Worm (Caenorhabditis elegans): ENCODE data around the gene C27D9.2.

Gene C27D9.2

DNA sequence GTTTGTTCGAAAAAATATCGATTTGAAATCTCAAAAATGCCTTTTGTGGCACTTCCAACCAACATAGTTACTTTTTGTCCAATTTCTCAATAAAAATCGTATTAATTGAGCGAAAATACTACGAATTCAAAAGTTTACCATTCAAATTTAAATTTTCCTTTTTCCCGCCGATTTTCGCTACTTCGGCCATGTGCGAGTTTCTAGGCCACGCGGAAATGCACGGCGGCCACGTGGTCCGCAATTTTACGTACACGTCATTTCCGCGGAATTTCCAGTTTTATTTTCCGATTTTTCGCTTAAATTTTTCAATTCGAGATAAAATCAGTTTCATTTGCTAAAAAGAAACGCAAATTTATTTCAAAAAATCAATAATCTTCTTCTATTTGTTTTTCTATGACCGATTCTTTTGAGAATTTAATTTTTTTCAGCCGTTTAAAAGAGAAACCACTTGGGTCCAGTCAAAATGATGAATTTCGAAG is 16.6 kb downstream of the C27D9.2 start, which contains the start of gene eas-1 (continued):
- TF ChIP-seq ztf-4 (tag; optimal IDR thresholded peaks at IDR 0.05) = no peak
- TF ChIP-seq elt-2 (tag; optimal IDR thresholded peaks at IDR 0.05) = peak; percentile 62
- no peak for TF ChIP-seq fos-1 (tag; optimal IDR thresholded peaks at IDR 0.05)
- no peak for TF ChIP-seq nhr-76 (tag; optimal IDR thresholded peaks at IDR 0.05)
- no peak for TF ChIP-seq pha-4 (tag; optimal IDR thresholded peaks at IDR 0.05)
- TF ChIP-seq nhr-12 (tag; optimal IDR thresholded peaks at IDR 0.05) = no peak
- peak; percentile 82 for TF ChIP-seq nfya-1 (tag; optimal IDR thresholded peaks at IDR 0.05; ENCODE audit: insufficient read depth)
- TF ChIP-seq lin-15B (tag; optimal IDR thresholded peaks at IDR 0.05) = peak; percentile 82
- TF ChIP-seq elt-3 (tag; optimal IDR thresholded peaks at IDR 0.05) = no peak

DNA sequence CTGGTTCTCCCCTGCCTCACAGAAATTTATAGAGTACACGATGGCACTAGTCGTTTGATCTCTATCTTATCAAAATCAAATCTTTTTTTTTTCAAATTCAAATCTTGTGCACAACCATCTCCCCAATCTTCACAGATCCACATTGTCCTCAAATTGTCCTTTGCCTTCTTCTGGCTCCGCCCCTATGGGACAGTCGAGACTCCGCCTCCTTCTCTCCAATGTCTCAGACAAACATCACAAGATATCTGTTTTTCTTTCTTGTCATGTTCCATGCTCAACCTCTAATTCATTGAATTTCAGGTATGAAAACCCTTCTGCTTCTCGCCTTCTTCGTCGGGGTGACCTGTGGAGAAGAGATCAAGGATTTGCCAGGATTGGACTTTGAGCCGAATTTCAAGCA is 19.3 kb downstream of the C27D9.2 start, which contains the start of gene ctsa-1.1:
Gene ctsa-1.1, plus strand, starts transcription at position 301 of the 400 bp plus-strand sequence.
- TF ChIP-seq unc-39 (tag; optimal IDR thresholded peaks at IDR 0.05) (no peak), pqm-1 (tag; optimal IDR thresholded peaks at IDR 0.05) (no peak), elt-3 (tag; optimal IDR thresholded peaks at IDR 0.05) (no peak), ztf-4 (tag; optimal IDR thresholded peaks at IDR 0.05) (no peak)

DNA sequence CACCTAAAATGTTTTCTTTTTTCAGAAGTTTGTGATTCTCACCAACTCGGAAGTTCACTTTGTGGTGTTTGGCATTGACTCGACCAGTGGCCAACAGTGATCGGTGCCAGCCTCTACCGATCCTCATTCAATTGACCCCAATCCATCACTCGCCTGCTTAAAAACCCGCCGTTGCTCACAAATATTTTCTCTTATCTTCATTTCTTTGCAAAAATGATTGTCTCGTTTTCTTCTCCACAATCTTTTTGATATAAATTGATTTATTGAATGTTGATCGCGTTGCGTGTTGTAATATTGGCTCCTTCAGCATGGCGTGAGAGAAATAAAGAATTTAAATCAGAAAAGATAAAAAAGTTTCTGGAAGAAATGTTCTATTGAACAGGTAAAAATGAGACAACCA is 20.1 kb downstream of the C27D9.2 start:
- TF ChIP-seq nhr-43 (tag; optimal IDR thresholded peaks at IDR 0.05; ENCODE audit: poor library complexity, severe bottlenecking) = no peak
- no peak for TF ChIP-seq nfya-1 (tag; optimal IDR thresholded peaks at IDR 0.05; ENCODE audit: insufficient read depth)
- TF ChIP-seq ceh-9 (tag; optimal IDR thresholded peaks at IDR 0.05) = no peak
- TF ChIP-seq elt-2 (tag; optimal IDR thresholded peaks at IDR 0.05) = no peak
- no peak for TF ChIP-seq nhr-28 (tag; optimal IDR thresholded peaks at IDR 0.05)
- no peak for TF ChIP-seq nhr-25 (tag; optimal IDR thresholded peaks at IDR 0.05)

DNA sequence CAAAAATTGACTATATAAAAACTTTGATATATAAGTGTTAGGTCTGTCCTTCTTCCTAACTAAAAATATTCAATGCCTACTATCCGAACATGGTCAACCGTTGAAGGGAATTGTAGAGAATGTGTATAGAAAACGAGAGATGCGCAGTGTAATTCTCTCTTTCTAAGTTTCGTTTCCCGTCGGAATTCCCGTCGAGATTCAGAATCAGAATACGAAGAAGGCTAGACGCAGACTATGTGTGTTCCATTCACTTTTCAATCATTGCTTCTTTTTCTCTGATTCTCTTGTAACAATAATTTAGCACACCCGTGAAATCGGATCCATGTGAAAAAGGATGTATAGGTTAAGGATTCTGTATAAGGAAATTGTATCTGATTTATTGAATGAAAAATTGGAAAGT is 22.2 kb downstream of the C27D9.2 start:
- TF ChIP-seq nhr-25 (tag; optimal IDR thresholded peaks at IDR 0.05) (peak; percentile 56), nhr-23 (tag; optimal IDR thresholded peaks at IDR 0.05) (peak; percentile 35), unc-39 (tag; optimal IDR thresholded peaks at IDR 0.05) (no peak)

DNA sequence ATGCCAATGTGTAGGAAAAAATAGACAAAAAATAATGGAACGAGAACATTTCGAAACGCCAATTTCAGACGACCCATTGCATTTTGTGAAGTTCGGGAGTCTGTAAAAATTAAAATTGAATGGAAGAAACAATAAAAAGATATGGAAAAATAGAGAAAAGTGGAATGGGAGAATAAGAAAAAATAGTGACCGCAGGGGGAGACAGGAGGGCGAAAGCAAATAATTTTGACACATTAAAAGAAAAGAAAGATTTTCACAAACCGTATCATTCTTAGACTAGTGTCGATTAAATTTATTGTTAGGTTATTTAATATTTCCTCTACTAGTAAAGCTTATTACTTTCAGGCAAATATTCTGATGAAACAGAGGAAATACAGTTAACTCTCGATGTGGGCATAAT is 22.8 kb downstream of the C27D9.2 start, which contains the start of gene F41C3.11:
Gene F41C3.11, minus strand, starts transcription at position 101 of the 400 bp plus-strand sequence.
- TF ChIP-seq fos-1 (tag; optimal IDR thresholded peaks at IDR 0.05) (no peak), ztf-11 (tag; optimal IDR thresholded peaks at IDR 0.05) (no peak)

DNA sequence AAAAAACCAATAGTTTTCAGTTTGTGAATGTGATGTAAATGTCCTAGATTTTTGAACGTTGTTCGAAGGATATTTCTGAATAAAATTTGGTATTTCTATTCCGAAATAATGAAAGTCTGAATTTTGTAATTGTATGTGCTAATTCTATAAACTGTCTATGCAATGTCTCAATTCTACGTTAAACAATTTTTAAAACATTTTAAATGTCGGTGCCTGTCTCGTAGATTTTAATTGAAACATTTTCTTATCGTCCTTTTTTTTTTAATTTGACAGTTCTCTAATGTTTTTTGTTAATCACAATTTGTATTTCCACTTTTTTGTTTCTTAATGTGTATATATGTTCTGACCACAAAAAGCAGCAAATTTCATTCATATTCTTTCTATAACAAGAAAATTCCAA is 26.9 kb downstream of the C27D9.2 start, which contains the start of gene F41C3.7:
Gene F41C3.7, plus strand, starts transcription at position 301 of the 400 bp plus-strand sequence.
- TF ChIP-seq skn-1 (tag; optimal IDR thresholded peaks at IDR 0.05) (no peak), nhr-67 (tag; optimal IDR thresholded peaks at IDR 0.05) (no peak), nhr-28 (tag; optimal IDR thresholded peaks at IDR 0.05) (no peak), elt-3 (tag; optimal IDR thresholded peaks at IDR 0.05) (no peak), nfya-1 (tag; optimal IDR thresholded peaks at IDR 0.05; ENCODE audit: insufficient read depth) (no peak), lsy-12 (tag; optimal IDR thresholded peaks at IDR 0.05) (no peak), nhr-12 (tag; optimal IDR thresholded peaks at IDR 0.05) (no peak), nhr-76 (tag; optimal IDR thresholded peaks at IDR 0.05) (no peak), ceh-28 (tag; optimal IDR thresholded peaks at IDR 0.05) (no peak), elt-1 (tag; optimal IDR thresholded peaks at IDR 0.05) (no peak), mml-1 (tag; optimal IDR thresholded peaks at IDR 0.05) (no peak), ceh-9 (tag; optimal IDR thresholded peaks at IDR 0.05) (no peak), pha-4 (tag; optimal IDR thresholded peaks at IDR 0.05) (no peak), lin-39 (tag; optimal IDR thresholded peaks at IDR 0.05) (no peak)

DNA sequence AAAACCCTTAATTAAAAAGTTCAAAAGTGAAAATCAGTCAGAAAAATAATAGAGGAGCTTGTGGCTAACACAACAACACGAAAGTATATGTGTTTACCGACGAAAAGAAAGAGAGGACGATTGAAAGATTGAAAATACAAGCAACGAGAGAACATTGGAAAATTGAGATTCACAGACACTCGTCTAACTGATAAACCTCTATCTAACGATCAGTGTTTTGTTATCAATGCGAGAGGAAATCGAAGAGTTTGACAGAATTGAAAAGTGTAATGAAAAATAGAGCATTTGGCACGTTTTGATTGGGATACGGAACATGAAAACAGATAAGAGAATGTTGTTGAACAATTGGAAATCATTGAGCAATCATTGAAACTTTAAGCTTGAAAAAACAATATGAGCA is 28.0 kb downstream of the C27D9.2 start:
- TF ChIP-seq ceh-82 (tag; optimal IDR thresholded peaks at IDR 0.05) (no peak), elt-1 (tag; optimal IDR thresholded peaks at IDR 0.05) (no peak), nfya-1 (tag; optimal IDR thresholded peaks at IDR 0.05; ENCODE audit: insufficient read depth) (peak; percentile 42), egl-5 (tag; optimal IDR thresholded peaks at IDR 0.05) (peak; percentile 44), pqm-1 (tag; optimal IDR thresholded peaks at IDR 0.05) (peak; percentile 98), skn-1 (tag; optimal IDR thresholded peaks at IDR 0.05) (peak; percentile 23), nhr-28 (tag; optimal IDR thresholded peaks at IDR 0.05) (no peak), pha-4 (tag; optimal IDR thresholded peaks at IDR 0.05) (peak; percentile 59), jun-1 (tag; optimal IDR thresholded peaks at IDR 0.05) (peak; percentile 70), elt-3 (tag; optimal IDR thresholded peaks at IDR 0.05) (peak in 1 of 3 experiments; percentile 37), elt-2 (tag; optimal IDR thresholded peaks at IDR 0.05) (peak; percentile 100), nhr-77 (tag; optimal IDR thresholded peaks at IDR 0.05) (no peak)
